Worm (Caenorhabditis elegans): Measurements from ENCODE around the gene nas-4.

The nas-4 gene

DNA sequence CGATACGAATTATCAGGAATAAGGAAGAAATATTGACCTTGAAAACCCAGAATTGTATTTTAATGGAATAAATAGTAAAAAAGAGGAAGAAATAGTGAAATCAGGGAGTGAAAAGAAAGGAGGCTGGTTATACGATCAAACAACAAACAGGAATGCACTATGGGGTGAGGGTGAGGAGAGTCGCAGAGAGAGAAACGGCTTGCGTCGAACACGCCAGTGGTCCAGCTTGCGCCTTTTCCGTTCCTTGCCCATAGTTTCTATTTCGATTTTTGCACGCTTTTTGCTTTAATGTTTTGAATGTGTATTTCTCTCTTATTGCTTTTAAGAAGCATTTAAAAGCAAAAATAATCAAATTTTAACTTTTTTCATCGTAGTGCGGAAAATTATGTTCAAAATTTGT, 38.2 kb upstream of the nas-4 start (continued):
- peak; percentile 67 for TF ChIP-seq D2030.7 (GFP tag; IDR thresholded peaks at IDR 0.05)
- no peak for TF ChIP-seq ets-4 (GFP tag; optimal IDR thresholded peaks at IDR 0.05)
- no peak for TF ChIP-seq chd-7 (tag; optimal IDR thresholded peaks at IDR 0.05)
- no peak for TF ChIP-seq F57C9.4 (tag; optimal IDR thresholded peaks at IDR 0.05)
- TF ChIP-seq tbp1 (GFP tag; optimal IDR thresholded peaks at IDR 0.05) = peak; percentile 66
- peak; percentile 57; the same call in 1 of the 2 replicates for TF ChIP-seq F33H1.4 (GFP tag; IDR thresholded peaks at IDR 0.05)
- no peak for TF ChIP-seq sdz-38 (tag; optimal IDR thresholded peaks at IDR 0.05)
- TF ChIP-seq cebp-2 (GFP tag; IDR thresholded peaks at IDR 0.05) = no peak
- no peak for TF ChIP-seq hlh-26 (GFP tag; conservative IDR thresholded peaks at IDR 0.05)
- no peak for TF ChIP-seq unc-130 (GFP tag; optimal IDR thresholded peaks at IDR 0.05)
- TF ChIP-seq repo-1 (tag; optimal IDR thresholded peaks at IDR 0.05) = no peak
- peak; percentile 21; the same call in 1 of the 2 replicates for TF ChIP-seq attf-6 (GFP tag; IDR thresholded peaks at IDR 0.05)
- no peak for TF ChIP-seq T07F8.4 (tag; optimal IDR thresholded peaks at IDR 0.05)
- peak; percentile 49 for TF ChIP-seq F23B12.7 (tag; optimal IDR thresholded peaks at IDR 0.05; ENCODE audit: insufficient read depth)
- TF ChIP-seq zfh-2 (GFP tag; conservative IDR thresholded peaks at IDR 0.05) = peak; percentile 88
- TF ChIP-seq F10E7.11 (tag; optimal IDR thresholded peaks at IDR 0.05) = no peak
- TF ChIP-seq ceh-100 (GFP tag; IDR thresholded peaks at IDR 0.05) = peak; percentile 34; the same call in 1 of the 2 replicates
- no peak for TF ChIP-seq C06A6.2 (GFP tag; conservative IDR thresholded peaks at IDR 0.05)
- TF ChIP-seq lin-54 (GFP tag; optimal IDR thresholded peaks at IDR 0.05) = peak; percentile 70
- no peak for TF ChIP-seq ztf-28 (GFP tag; IDR thresholded peaks at IDR 0.05)
- TF ChIP-seq ZK185.1 (tag; optimal IDR thresholded peaks at IDR 0.05; ENCODE audit: poor library complexity, severe bottlenecking) = peak; percentile 75
- no peak for TF ChIP-seq let-526 (GFP tag; IDR thresholded peaks at IDR 0.05)
- no peak for TF ChIP-seq ceh-58 (GFP tag; IDR thresholded peaks at IDR 0.05)
- TF ChIP-seq F49E8.2 (tag; optimal IDR thresholded peaks at IDR 0.05; ENCODE audit: insufficient read depth) = peak; percentile 42
- no peak for TF ChIP-seq let-607 (tag; optimal IDR thresholded peaks at IDR 0.05)
- TF ChIP-seq mes-4 (tag; optimal IDR thresholded peaks at IDR 0.05) = no peak
- TF ChIP-seq fkh-3 (tag; optimal IDR thresholded peaks at IDR 0.05) = no peak
- no peak for TF ChIP-seq nhr-27 (tag; optimal IDR thresholded peaks at IDR 0.05)
- no peak for TF ChIP-seq ztf-6 (GFP tag; IDR thresholded peaks at IDR 0.05)
- peak; percentile 68; the same call in 1 of the 2 replicates for TF ChIP-seq hmg-1.2 (GFP tag; IDR thresholded peaks at IDR 0.05)
- TF ChIP-seq tlf-1 (GFP tag; optimal IDR thresholded peaks at IDR 0.05) = peak; percentile 36
- TF ChIP-seq Y53G8AR.9 (GFP tag; conservative IDR thresholded peaks at IDR 0.05) = peak; percentile 55; the same call in 1 of the 2 replicates
- 0 out of 2 replicates have a peak, but pooled peaks have one; percentile 26 for TF ChIP-seq attf-3 (GFP tag; conservative IDR thresholded peaks at IDR 0.05)
- TF ChIP-seq die-1 (tag; optimal IDR thresholded peaks at IDR 0.05) = peak; percentile 53
- 0 out of 2 replicates have a peak, but pooled peaks have one; percentile 47 for TF ChIP-seq Y95B8A.8 (GFP tag; IDR thresholded peaks at IDR 0.05)
- no peak for TF ChIP-seq madf-8 (GFP tag; conservative IDR thresholded peaks at IDR 0.05)
- TF ChIP-seq B0019.2 (GFP tag; conservative IDR thresholded peaks at IDR 0.05) = no peak
- no peak for TF ChIP-seq atf-7 (tag; optimal IDR thresholded peaks at IDR 0.05)
- TF ChIP-seq lin-40 (tag; optimal IDR thresholded peaks at IDR 0.05) = peak; percentile 52
- TF ChIP-seq zim-3 (tag; optimal IDR thresholded peaks at IDR 0.05) = no peak
- no peak for TF ChIP-seq sea-2 (GFP tag; IDR thresholded peaks at IDR 0.05)
- no peak for TF ChIP-seq B0035.1 (tag; optimal IDR thresholded peaks at IDR 0.05)
- no peak for TF ChIP-seq hsf-1 (GFP tag; IDR thresholded peaks at IDR 0.05)
- TF ChIP-seq cebp-1 (GFP tag; IDR thresholded peaks at IDR 0.05) = no peak
- TF ChIP-seq cebp-1 (tag; optimal IDR thresholded peaks at IDR 0.05) = peak; percentile 81
- peak; percentile 55; the same call in 1 of the 2 replicates for TF ChIP-seq ceh-91 (GFP tag; IDR thresholded peaks at IDR 0.05)
- TF ChIP-seq Y56A3A.18 (GFP tag; IDR thresholded peaks at IDR 0.05) = no peak
- TF ChIP-seq dpff-1 (tag; optimal IDR thresholded peaks at IDR 0.05) = no peak
- no peak for TF ChIP-seq hmg-20 (GFP tag; IDR thresholded peaks at IDR 0.05)
